Worm (Caenorhabditis elegans) whole organism, late embryonic: ENCODE measurements around the gene nhr-118.

ENCODE experiments used
- pros-1 ChIP-seq: fragments of 150-350 bp; optimal IDR thresholded peaks from 2 replicates; lab custom pipeline; 2014; ENCODE audit warnings: missing biosample characterization, missing genetic modification reagents, missing genetic modification characterization
- unc-86 ChIP-seq: sonication (generic microtip); optimal IDR thresholded peaks from 2 replicates; lab custom pipeline; 2016; ENCODE audit warnings: missing genetic modification characterization, missing compliant biosample characterization

DNA sequence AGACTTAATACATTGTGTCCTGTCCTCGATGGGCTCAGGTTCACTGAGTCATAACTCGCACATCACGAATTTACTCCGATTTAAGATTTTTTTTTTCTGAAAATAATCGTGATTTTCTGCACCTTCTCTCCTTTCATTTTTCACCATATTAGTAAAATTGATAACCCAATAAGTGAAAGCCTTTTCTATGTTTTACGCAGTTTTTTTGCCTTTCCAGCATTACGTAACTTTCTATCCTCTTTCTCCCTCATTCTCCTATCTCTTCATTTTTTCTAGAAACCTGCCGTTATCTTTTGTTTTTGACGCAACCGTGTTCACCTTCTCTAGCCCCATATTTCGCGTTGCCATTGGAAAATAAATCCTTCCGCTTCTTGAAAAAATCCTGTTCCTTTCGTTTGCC is 29.6 kb downstream of the nhr-118 start:
- TF ChIP-seq unc-86, result no peak
- TF ChIP-seq pros-1 (tag; lab: Kevin White, UChicago), result no peak
